Fruit fly (Drosophila melanogaster): Measurements from ENCODE around the gene Chc.

Gene Chc

DNA sequence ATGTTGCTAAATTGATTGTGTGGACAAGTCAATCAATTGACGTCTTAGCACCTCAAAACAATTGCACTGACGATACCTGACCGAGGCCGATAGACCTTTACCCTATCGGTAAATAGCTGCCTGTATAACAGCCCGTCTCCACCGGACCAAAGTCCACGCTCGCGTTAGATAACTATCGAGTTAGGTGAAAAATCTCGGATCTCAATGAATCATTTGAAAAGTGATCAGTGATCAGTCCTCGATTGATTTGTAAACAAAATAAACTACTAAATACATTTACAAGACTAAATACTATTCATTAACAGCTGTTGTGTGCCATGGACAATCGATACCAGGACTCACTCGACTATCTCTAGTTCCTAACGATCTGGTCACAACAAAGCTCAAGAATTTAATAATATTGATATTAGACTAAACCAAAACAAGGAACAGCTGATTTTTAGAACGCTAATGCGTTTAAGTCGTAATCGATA is 36.2 kb downstream of the Chc start, which contains the start of the genes sordd2 and CG15602 (continued):
- TF ChIP-seq amos (GFP tag; IDR thresholded peaks at IDR 0.05; ENCODE audit: partially characterized antibody) (peak; percentile 63), ssp (GFP tag; IDR thresholded peaks at IDR 0.05) (peak; percentile 95), Ptx1 (GFP tag; IDR thresholded peaks at IDR 0.05) (0 out of 2 replicates have a peak, but pooled peaks have one; percentile 11)

- TF ChIP-seq amos (GFP tag; IDR thresholded peaks at IDR 0.05; ENCODE audit: partially characterized antibody), result peak; percentile 93
- TF ChIP-seq CG16813 (GFP tag; IDR thresholded peaks at IDR 0.05; ENCODE audit: partially characterized antibody), result peak; percentile 97
- TF ChIP-seq tna (GFP tag; IDR thresholded peaks at IDR 0.05; ENCODE audit: partially characterized antibody), result peak; percentile 86
- TF ChIP-seq Ptx1 (GFP tag; IDR thresholded peaks at IDR 0.05), result 0 out of 2 replicates have a peak, but pooled peaks have one; percentile 23
- TF ChIP-seq CG34224 (GFP tag; IDR thresholded peaks at IDR 0.05; ENCODE audit: partially characterized antibody), result peak; percentile 85
- TF ChIP-seq CG2129 (GFP tag; IDR thresholded peaks at IDR 0.05; ENCODE audit: partially characterized antibody), result peak; percentile 81
- TF ChIP-seq HLH4C (GFP tag; IDR thresholded peaks at IDR 0.05; ENCODE audit: partially characterized antibody), result peak; percentile 92
- peak in 1 of 2 experiments; percentile 27 for TF ChIP-seq crp (GFP tag; optimal IDR thresholded peaks at IDR 0.05)
- TF ChIP-seq lola (GFP tag; optimal IDR thresholded peaks at IDR 0.05), result peak in 1 of 3 experiments; percentile 77
- peak; percentile 86; the same call in 1 of the 4 replicates for TF ChIP-seq chinmo (GFP tag; IDR thresholded peaks at IDR 0.05; ENCODE audit: partially characterized antibody)
- TF ChIP-seq unc-4 (GFP tag; IDR thresholded peaks at IDR 0.05; ENCODE audit: partially characterized antibody), result peak; percentile 85
- TF ChIP-seq Opbp (GFP tag; IDR thresholded peaks at IDR 0.05; ENCODE audit: partially characterized antibody), result peak; percentile 88
- peak; percentile 91 for TF ChIP-seq Bgb (GFP tag; IDR thresholded peaks at IDR 0.05; ENCODE audit: partially characterized antibody)
- peak; percentile 85 for TF ChIP-seq CG7963 (GFP tag; IDR thresholded peaks at IDR 0.05; ENCODE audit: partially characterized antibody)
- peak; percentile 74 for TF ChIP-seq CG8290 (GFP tag; optimal IDR thresholded peaks at IDR 0.05)
- peak in 1 of 2 experiments; percentile 63 for TF ChIP-seq CG8290 (tag; optimal IDR thresholded peaks at IDR 0.05)
- peak; percentile 2 for TF ChIP-seq gfzf (GFP tag; optimal IDR thresholded peaks at IDR 0.05)
- TF ChIP-seq CG30020 (tag; optimal IDR thresholded peaks at IDR 0.05), result peak; percentile 86
- TF ChIP-seq Dref (GFP tag; IDR thresholded peaks at IDR 0.05), result peak; percentile 79
- peak; percentile 31 for TF ChIP-seq pzg (GFP tag; optimal IDR thresholded peaks at IDR 0.05)
- TF ChIP-seq mld (GFP tag; IDR thresholded peaks at IDR 0.05; ENCODE audit: partially characterized antibody), result peak; percentile 82
- TF ChIP-seq knrl (GFP tag; IDR thresholded peaks at IDR 0.05; ENCODE audit: partially characterized antibody), result peak; percentile 93
- peak; percentile 98 for TF ChIP-seq ssp (GFP tag; IDR thresholded peaks at IDR 0.05)
- 0 out of 2 replicates have a peak, but pooled peaks have one; percentile 27 for TF ChIP-seq Rfx (GFP tag; IDR thresholded peaks at IDR 0.05)
- TF ChIP-seq ato (GFP tag; IDR thresholded peaks at IDR 0.05; ENCODE audit: partially characterized antibody), result peak; percentile 81
- peak in 1 of 2 experiments; percentile 58 for TF ChIP-seq Hr78 (GFP tag; optimal IDR thresholded peaks at IDR 0.05)
- peak; percentile 85 for TF ChIP-seq bbx (GFP tag; IDR thresholded peaks at IDR 0.05; ENCODE audit: partially characterized antibody)
- peak; percentile 87 for TF ChIP-seq CG42726 (GFP tag; IDR thresholded peaks at IDR 0.05; ENCODE audit: partially characterized antibody)
- peak; percentile 39; the same call in 1 of the 2 replicates for TF ChIP-seq slbo (GFP tag; IDR thresholded peaks at IDR 0.05)
- peak; percentile 95 for TF ChIP-seq inv (GFP tag; IDR thresholded peaks at IDR 0.05; ENCODE audit: partially characterized antibody)
- peak; percentile 82 for TF ChIP-seq hb (GFP tag; IDR thresholded peaks at IDR 0.05; ENCODE audit: partially characterized antibody)
- TF ChIP-seq Med (GFP tag), result peak; percentile 3
- TF ChIP-seq Dll (GFP tag; IDR thresholded peaks at IDR 0.05; ENCODE audit: partially characterized antibody), result peak; percentile 87
- TF ChIP-seq CG11456 (GFP tag; IDR thresholded peaks at IDR 0.05), result peak; percentile 51; the same call in 1 of the 3 replicates
- TF ChIP-seq Scr (GFP tag; IDR thresholded peaks at IDR 0.05; ENCODE audit: partially characterized antibody), result peak; percentile 92
- TF ChIP-seq MESR4 (GFP tag; optimal IDR thresholded peaks at IDR 0.05), result peak; percentile 8
- peak; percentile 53 for TF ChIP-seq Neu2 (GFP tag; optimal IDR thresholded peaks at IDR 0.05; ENCODE audit: borderline replicate concordance)
- TF ChIP-seq CG1024 (GFP tag; IDR thresholded peaks at IDR 0.05), result peak; percentile 78
- TF ChIP-seq CG6791 (GFP tag; IDR thresholded peaks at IDR 0.05; ENCODE audit: partially characterized antibody), result peak; percentile 97
- peak; percentile 77 for TF ChIP-seq row (GFP tag; IDR thresholded peaks at IDR 0.05)
- TF ChIP-seq CG14860 (GFP tag; IDR thresholded peaks at IDR 0.05; ENCODE audit: partially characterized antibody), result peak; percentile 89
- TF ChIP-seq CG3847 (GFP tag; IDR thresholded peaks at IDR 0.05), result peak; percentile 35; the same call in 1 of the 2 replicates
Observed at dm6 chrX:15795951-15796443, 39.3 kb downstream of the Chc start, which contains the start of gene sordd1. TSS of gene sordd1 (minus strand) at chrX:15796028.

Data from whole organism, embryonic.